Worm (Caenorhabditis elegans) whole organism, mixed stage, embryonic: Measurements from ENCODE around the gene F14B8.4.

ENCODE experiments used
- blmp-1 ChIP-seq: fragments of 150-350 bp; optimal IDR thresholded peaks from 2 replicates; lab custom pipeline; 2014; ENCODE audit warnings: missing biosample characterization, missing genetic modification characterization
- ceh-83 ChIP-seq: fragments of 200-800 bp; sonication (Bioruptor generic); optimal IDR thresholded peaks from 2 replicates; lab custom pipeline; 2018; ENCODE audit warnings: mild to moderate bottlenecking, missing genetic modification characterization, missing compliant biosample characterization
- ces-1 ChIP-seq: fragments of 150-350 bp; optimal IDR thresholded peaks from 2 replicates; lab custom pipeline; 2014; ENCODE audit warnings: missing biosample characterization, missing genetic modification reagents, missing genetic modification characterization
- drap-1 ChIP-seq: fragments of 200-800 bp; sonication (Bioruptor generic); optimal IDR thresholded peaks from 3 replicates; lab custom pipeline; 2018; ENCODE audit warnings: mild to moderate bottlenecking, missing genetic modification characterization, missing compliant biosample characterization
- elt-3 ChIP-seq: fragments of 150-350 bp; optimal IDR thresholded peaks from 2 replicates; lab custom pipeline; 2014; ENCODE audit warnings: missing biosample characterization, missing genetic modification characterization
- lsy-2 ChIP-seq: fragments of 150-350 bp; optimal IDR thresholded peaks from 2 replicates; lab custom pipeline; 2014; ENCODE audit warnings: missing biosample characterization, missing genetic modification characterization
- mep-1 ChIP-seq: fragments of 150-350 bp; optimal IDR thresholded peaks from 2 replicates; lab custom pipeline; 2017; ENCODE audit warnings: missing biosample characterization, missing genetic modification reagents, missing genetic modification characterization, inconsistent platforms
- nhr-12 ChIP-seq: fragments of 150-350 bp; optimal IDR thresholded peaks from 2 replicates; lab custom pipeline; 2014; ENCODE audit warnings: missing biosample characterization, missing genetic modification characterization
- nhr-237 ChIP-seq: fragments of 150-350 bp; optimal IDR thresholded peaks from 2 replicates; lab custom pipeline; 2014; ENCODE audit warnings: missing biosample characterization, missing genetic modification characterization
- nhr-28 ChIP-seq: fragments of 150-350 bp; optimal IDR thresholded peaks from 2 replicates; lab custom pipeline; 2014; ENCODE audit warnings: missing biosample characterization, missing genetic modification characterization
- nhr-76 ChIP-seq: sonication (generic microtip); optimal IDR thresholded peaks from 2 replicates; lab custom pipeline; 2017; ENCODE audit warnings: missing biosample characterization, missing genetic modification characterization
- pha-4 ChIP-seq: fragments of 150-350 bp; optimal IDR thresholded peaks from 2 replicates; lab custom pipeline; 2018; ENCODE audit warnings: missing biosample characterization, missing genetic modification reagents, missing genetic modification characterization
- unc-39 ChIP-seq: fragments of 150-350 bp; optimal IDR thresholded peaks from 2 replicates; lab custom pipeline; 2014; ENCODE audit warnings: missing biosample characterization, missing genetic modification characterization
- unc-62 ChIP-seq: fragments of 150-350 bp; optimal IDR thresholded peaks from 2 replicates; lab custom pipeline; 2014; ENCODE audit warnings: missing biosample characterization, missing genetic modification reagents, missing genetic modification characterization

- no peak for TF ChIP-seq blmp-1
- TF ChIP-seq mep-1 (tag; lab: Kevin White, UChicago): no peak
- no peak for TF ChIP-seq nhr-12 (tag; lab: Kevin White, UChicago)
- TF ChIP-seq ceh-83 (GFP tag; lab: Kevin White, UChicago): no peak
- no peak for TF ChIP-seq ces-1 (GFP tag; lab: Kevin White, UChicago)
- TF ChIP-seq pha-4 (tag; lab: Kevin White, UChicago): no peak
- no peak for TF ChIP-seq drap-1 (GFP tag; lab: Kevin White, UChicago)
- no peak for TF ChIP-seq elt-3
- TF ChIP-seq nhr-237 (tag; lab: Kevin White, UChicago): no peak
- no peak for TF ChIP-seq nhr-76
- no peak for TF ChIP-seq nhr-28 (tag; lab: Kevin White, UChicago)
- no peak for TF ChIP-seq unc-39
- TF ChIP-seq lsy-2 (tag; lab: Kevin White, UChicago): no peak
- TF ChIP-seq unc-62 (GFP tag; lab: Kevin White, UChicago): no peak
Measured at ce11 chrX:6916150-6916549, 16.4 kb upstream of the F14B8.4 start.
